Fruit fly (Drosophila melanogaster) whole organism, embryonic: Measurements from ENCODE around the gene Hr38.

Source experiments
- Aef1 ChIP-seq: fragments of 200-800 bp; sonication (Bioruptor generic); IDR thresholded peaks from 3 replicates; pipeline ENCODE4 v1.3.6; 2022; ENCODE audit warnings: missing biosample characterization, missing genetic modification characterization
- Bgb ChIP-seq: fragments of 200-800 bp; sonication (Bioruptor generic); IDR thresholded peaks from 2 replicates; pipeline ENCODE4 v1.3.6; 2022; ENCODE audit warnings: missing biosample characterization, missing genetic modification characterization; ENCODE audit not compliant: partially characterized antibody
- CG10565 ChIP-seq: fragments of 200-800 bp; sonication (Bioruptor generic); optimal IDR thresholded peaks from 3 replicates; lab custom pipeline; 2016; ENCODE audit warnings: missing biosample characterization, mild to moderate bottlenecking, missing genetic modification characterization
- CG10979 ChIP-seq: fragments of 200-800 bp; sonication (Bioruptor generic); optimal IDR thresholded peaks from 2 replicates; lab custom pipeline; 2018; ENCODE audit warnings: missing biosample characterization, mild to moderate bottlenecking, missing genetic modification characterization, moderate library complexity
- CG12219 ChIP-seq: fragments of 200-800 bp; sonication (Bioruptor generic); optimal IDR thresholded peaks from 3 replicates; lab custom pipeline; 2018; ENCODE audit warnings: missing biosample characterization, mild to moderate bottlenecking, missing genetic modification characterization
- CG14860 ChIP-seq: fragments of 200-800 bp; sonication (Bioruptor generic); IDR thresholded peaks from 3 replicates; pipeline ENCODE4 v1.3.6; 2022; ENCODE audit warnings: missing biosample characterization, missing genetic modification characterization; ENCODE audit not compliant: partially characterized antibody
- CG15514 ChIP-seq: fragments of 200-800 bp; sonication (Bioruptor generic); optimal IDR thresholded peaks from 3 replicates; lab custom pipeline; 2017; ENCODE audit warnings: missing biosample characterization, missing genetic modification characterization, mild to moderate bottlenecking, moderate library complexity, missing genetic modification reagents
- CG1603 ChIP-seq: fragments of 200-800 bp; sonication (Bioruptor generic); optimal IDR thresholded peaks from 2 replicates; lab custom pipeline; 2019; ENCODE audit warnings: missing biosample characterization, mild to moderate bottlenecking, missing genetic modification characterization, moderate library complexity
- CG17186 ChIP-seq: fragments of 200-800 bp; sonication (Bioruptor generic); optimal IDR thresholded peaks from 3 replicates; lab custom pipeline; 2017; ENCODE audit warnings: missing biosample characterization, missing genetic modification reagents, missing genetic modification characterization
- CG17328 ChIP-seq: fragments of 200-800 bp; sonication (Bioruptor generic); IDR thresholded peaks from 2 replicates; pipeline ENCODE4 v1.3.6; 2022; ENCODE audit warnings: missing biosample characterization, missing genetic modification characterization
- CG18262 ChIP-seq: fragments of 200-800 bp; optimal IDR thresholded peaks from 3 replicates; lab custom pipeline; 2019; ENCODE audit warnings: missing biosample characterization, mild to moderate bottlenecking, missing genetic modification characterization, moderate library complexity
- CG2889 ChIP-seq: fragments of 200-800 bp; sonication (Bioruptor generic); IDR thresholded peaks from 3 replicates; pipeline ENCODE4 v1.3.6; 2022; ENCODE audit warnings: missing biosample characterization, missing genetic modification characterization
- CG31365 ChIP-seq: fragments of 200-800 bp; sonication (Bioruptor generic); optimal IDR thresholded peaks from 2 replicates; lab custom pipeline; 2018; ENCODE audit warnings: missing biosample characterization, mild to moderate bottlenecking, missing genetic modification characterization
- CG32532 ChIP-seq: fragments of 200-800 bp; sonication (Bioruptor generic); IDR thresholded peaks from 2 replicates; pipeline ENCODE4 v1.3.6; 2022; ENCODE audit warnings: missing biosample characterization, missing genetic modification characterization
- CG3847 ChIP-seq: fragments of 200-800 bp; sonication (Bioruptor generic); IDR thresholded peaks from 2 replicates; pipeline ENCODE4 v1.3.6; 2022; ENCODE audit warnings: missing biosample characterization, missing genetic modification characterization
- CG4328 ChIP-seq: fragments of 200-800 bp; sonication (Bioruptor generic); optimal IDR thresholded peaks from 3 replicates; lab custom pipeline; 2017; ENCODE audit warnings: missing biosample characterization, missing genetic modification reagents, missing genetic modification characterization
- CG4360 ChIP-seq: fragments of 200-800 bp; sonication (Bioruptor generic); IDR thresholded peaks from 2 replicates; pipeline ENCODE4 v1.3.6; 2022; ENCODE audit warnings: missing biosample characterization, missing genetic modification characterization
- CG4424 ChIP-seq: fragments of 200-800 bp; sonication (Bioruptor generic); optimal IDR thresholded peaks from 3 replicates; lab custom pipeline; 2016; ENCODE audit warnings: missing biosample characterization, missing genetic modification characterization
- CG4617 ChIP-seq: fragments of 200-800 bp; sonication (Bioruptor generic); optimal IDR thresholded peaks from 3 replicates; lab custom pipeline; 2016; ENCODE audit warnings: missing biosample characterization, missing genetic modification characterization, borderline replicate concordance
- CG8290 ChIP-seq, 3 experiments: fragments of 200-800 bp; sonication (Bioruptor generic); optimal IDR thresholded peaks; 2 replicates each; lab custom pipeline; 2016 to 2019; ENCODE audit warnings: missing biosample characterization in 3 of 3, missing genetic modification characterization in 3 of 3, mild to moderate bottlenecking in 2 of 3, moderate library complexity in 1 of 3
- CG9727 ChIP-seq: fragments of 200-800 bp; sonication (Bioruptor generic); optimal IDR thresholded peaks from 3 replicates; lab custom pipeline; 2017; ENCODE audit warnings: missing biosample characterization, mild to moderate bottlenecking, missing genetic modification characterization
- CG9797 ChIP-seq: fragments of 200-800 bp; sonication (Bioruptor generic); optimal IDR thresholded peaks from 3 replicates; lab custom pipeline; 2018; ENCODE audit warnings: missing biosample characterization, mild to moderate bottlenecking, missing genetic modification characterization
- Dref ChIP-seq: fragments of 200-800 bp; sonication (Bioruptor generic); IDR thresholded peaks from 2 replicates; pipeline ENCODE4 v1.3.6; 2022; ENCODE audit warnings: missing biosample characterization, missing genetic modification characterization
- E2f2 ChIP-seq: fragments of 200-800 bp; sonication (Bioruptor generic); IDR thresholded peaks from 2 replicates; pipeline ENCODE4 v1.3.6; 2022; ENCODE audit warnings: missing biosample characterization, missing genetic modification characterization
- HLH4C ChIP-seq: fragments of 200-800 bp; sonication (Bioruptor generic); IDR thresholded peaks from 3 replicates; pipeline ENCODE4 v1.3.6; 2022; ENCODE audit warnings: missing biosample characterization, missing genetic modification characterization; ENCODE audit not compliant: partially characterized antibody
- HmgZ ChIP-seq: fragments of 200-800 bp; sonication (Bioruptor generic); optimal IDR thresholded peaks from 2 replicates; lab custom pipeline; 2018; ENCODE audit warnings: missing biosample characterization, mild to moderate bottlenecking, missing genetic modification characterization
- Hr51 ChIP-seq, 2 experiments: fragments of 200-800 bp; sonication (Bioruptor generic); optimal IDR thresholded peaks; 2 replicates in 1 of 2; 3 replicates in 1 of 2; lab custom pipeline; 2016 to 2018; ENCODE audit warnings: missing biosample characterization in 2 of 2, missing genetic modification characterization in 2 of 2, mild to moderate bottlenecking in 1 of 2, moderate library complexity in 1 of 2
- Hsf ChIP-seq: fragments of 200-800 bp; sonication (Bioruptor generic); optimal IDR thresholded peaks from 3 replicates; lab custom pipeline; 2016; ENCODE audit warnings: missing biosample characterization, missing genetic modification characterization
- Nf-YB ChIP-seq: fragments of 200-800 bp; sonication (Bioruptor generic); optimal IDR thresholded peaks from 3 replicates; lab custom pipeline; 2019; ENCODE audit warnings: missing biosample characterization, mild to moderate bottlenecking, missing genetic modification characterization, moderate library complexity
- Sin3A ChIP-seq: fragments of >200 bp; optimal IDR thresholded peaks from 2 replicates; lab custom pipeline; 2018
- ase ChIP-seq: fragments of 200-800 bp; sonication (Bioruptor generic); IDR thresholded peaks from 3 replicates; pipeline ENCODE4 v1.3.6; 2022; ENCODE audit warnings: missing biosample characterization, missing genetic modification characterization
- az2 ChIP-seq: fragments of 200-800 bp; sonication (Bioruptor generic); optimal IDR thresholded peaks from 3 replicates; lab custom pipeline; 2016; ENCODE audit warnings: missing biosample characterization, missing genetic modification characterization
- chinmo ChIP-seq: fragments of 200-800 bp; sonication (Bioruptor generic); IDR thresholded peaks from 4 replicates; pipeline ENCODE4 v1.3.6; 2022; ENCODE audit warnings: missing biosample characterization, missing genetic modification characterization; ENCODE audit not compliant: partially characterized antibody
- dpn ChIP-seq, 2 experiments: fragments of 200-800 bp; sonication (Bioruptor generic); optimal IDR thresholded peaks; 3 replicates each; lab custom pipeline; 2016; ENCODE audit warnings: missing biosample characterization in 2 of 2, missing genetic modification characterization in 2 of 2
- exex ChIP-seq: fragments of 200-800 bp; sonication (Bioruptor generic); optimal IDR thresholded peaks from 4 replicates; lab custom pipeline; 2018; ENCODE audit warnings: missing biosample characterization, mild to moderate bottlenecking, missing genetic modification characterization, moderate library complexity
- hb ChIP-seq: fragments of 200-800 bp; sonication (Bioruptor generic); IDR thresholded peaks from 3 replicates; pipeline ENCODE4 v1.3.6; 2022; ENCODE audit warnings: missing biosample characterization, missing genetic modification characterization; ENCODE audit not compliant: partially characterized antibody
- hbn ChIP-seq: fragments of 200-800 bp; sonication (Bioruptor generic); IDR thresholded peaks from 2 replicates; pipeline ENCODE4 v1.3.6; 2022; ENCODE audit warnings: missing biosample characterization, missing genetic modification characterization; ENCODE audit not compliant: partially characterized antibody
- insv ChIP-seq, 2 experiments: fragments of 200-800 bp; sonication (Bioruptor generic); optimal IDR thresholded peaks; 3 replicates each; lab custom pipeline; 2016 to 2018; ENCODE audit warnings: missing biosample characterization in 2 of 2, missing genetic modification characterization in 2 of 2
- inv ChIP-seq: fragments of 200-800 bp; sonication (Bioruptor generic); IDR thresholded peaks from 2 replicates; pipeline ENCODE4 v1.3.6; 2022; ENCODE audit warnings: missing biosample characterization, missing genetic modification characterization; ENCODE audit not compliant: partially characterized antibody
- lilli ChIP-seq: fragments of 200-800 bp; sonication (Bioruptor generic); optimal IDR thresholded peaks from 3 replicates; lab custom pipeline; 2016; ENCODE audit warnings: missing biosample characterization, missing genetic modification characterization
- maf-S ChIP-seq: fragments of 200-800 bp; sonication (Bioruptor generic); optimal IDR thresholded peaks from 2 replicates; lab custom pipeline; 2016; ENCODE audit warnings: missing biosample characterization, missing genetic modification characterization
- nerfin-2 ChIP-seq: fragments of 200-800 bp; sonication (Bioruptor generic); IDR thresholded peaks from 2 replicates; pipeline ENCODE4 v1.3.6; 2022; ENCODE audit warnings: missing biosample characterization, missing genetic modification characterization; ENCODE audit not compliant: partially characterized antibody
- oc ChIP-seq: fragments of 200-800 bp; sonication (Bioruptor generic); optimal IDR thresholded peaks from 2 replicates; lab custom pipeline; 2018; ENCODE audit warnings: missing biosample characterization, mild to moderate bottlenecking, missing genetic modification characterization, moderate library complexity
- ranshi ChIP-seq: fragments of 200-800 bp; sonication (Bioruptor generic); IDR thresholded peaks from 2 replicates; pipeline ENCODE4 v1.3.6; 2022; ENCODE audit warnings: missing biosample characterization, missing genetic modification characterization
- row ChIP-seq: fragments of 200-800 bp; sonication (Bioruptor generic); IDR thresholded peaks from 3 replicates; pipeline ENCODE4 v1.3.6; 2022; ENCODE audit warnings: missing biosample characterization, missing genetic modification characterization
- tgo ChIP-seq: fragments of 200-800 bp; sonication (Bioruptor generic); IDR thresholded peaks from 3 replicates; pipeline ENCODE4 v1.3.6; 2022; ENCODE audit warnings: missing biosample characterization, missing genetic modification characterization
- tin ChIP-seq: fragments of 200-800 bp; sonication (Bioruptor generic); optimal IDR thresholded peaks from 3 replicates; lab custom pipeline; 2016; ENCODE audit warnings: missing biosample characterization, missing genetic modification characterization
- vnd ChIP-seq: fragments of 200-800 bp; sonication (Bioruptor generic); IDR thresholded peaks from 3 replicates; pipeline ENCODE4 v1.3.6; 2022; ENCODE audit warnings: missing biosample characterization, missing genetic modification characterization; ENCODE audit not compliant: partially characterized antibody
- vvl ChIP-seq: fragments of 200-800 bp; sonication (Bioruptor generic); IDR thresholded peaks from 2 replicates; pipeline ENCODE4 v1.3.6; 2022; ENCODE audit warnings: missing biosample characterization, missing genetic modification characterization

The Hr38 gene

dm6 chr2L:20675875-20676274 is 38.5 kb downstream of the Hr38 start, which contains the start of the genes CG31678 and IKKepsilon (continued):
- TF ChIP-seq CG4424 (GFP tag; lab: Kevin White, UChicago) (peak; percentile 52), ranshi (GFP tag; lab: Robert Waterston, UW) (0 out of 2 replicates have a peak, but pooled peaks have one; percentile 23), vnd (peak; percentile 95), CG9727 (GFP tag; lab: Kevin White, UChicago) (peak; percentile 38), oc (tag; lab: Kevin White, UChicago) (no peak), maf-S (no peak), CG2889 (GFP tag; lab: Robert Waterston, UW) (peak; percentile 50; the same call in 1 of the 3 replicates), CG4617 (GFP tag; lab: Kevin White, UChicago) (peak; percentile 95), CG1603 (tag; lab: Kevin White, UChicago) (peak; percentile 64), ase (GFP tag; lab: Robert Waterston, UW) (no peak), CG15514 (GFP tag; lab: Kevin White, UChicago) (peak; percentile 58), chinmo (GFP tag; lab: Robert Waterston, UW) (peak; percentile 86; the same call in 2 of the 4 replicates), hb (peak; percentile 92), lilli (peak; percentile 44), CG32532 (GFP tag; lab: Robert Waterston, UW) (no peak), Hr51 (GFP tag; optimal IDR thresholded peaks at IDR 0.05; lab: Kevin White, UChicago) (peak in 1 of 2 experiments; percentile 2), CG18262 (tag; lab: Kevin White, UChicago) (peak; percentile 35), dpn (GFP tag; optimal IDR thresholded peaks at IDR 0.05; lab: Kevin White, UChicago) (peak in 1 of 2 experiments; percentile 54), inv (GFP tag; lab: Robert Waterston, UW) (peak; percentile 88), Hsf (GFP tag; lab: Kevin White, UChicago) (peak; percentile 3), CG31365 (no peak), HmgZ (tag; lab: Kevin White, UChicago) (peak; percentile 64), HLH4C (GFP tag; lab: Robert Waterston, UW) (peak; percentile 98), tin (GFP tag; lab: Kevin White, UChicago) (peak; percentile 9), Nf-YB (GFP tag; lab: Kevin White, UChicago) (no peak), CG14860 (peak; percentile 92), CG12219 (GFP tag; lab: Kevin White, UChicago) (no peak), Bgb (GFP tag; lab: Robert Waterston, UW) (peak; percentile 94), nerfin-2 (GFP tag; lab: Robert Waterston, UW) (peak; percentile 97), E2f2 (GFP tag; lab: Robert Waterston, UW) (peak; percentile 49), CG8290 (GFP tag; optimal IDR thresholded peaks at IDR 0.05; lab: Kevin White, UChicago) (peak; percentile 2), CG8290 (tag; optimal IDR thresholded peaks at IDR 0.05; lab: Kevin White, UChicago) (no peak), CG3847 (GFP tag; lab: Robert Waterston, UW) (peak; percentile 39; the same call in 1 of the 2 replicates), hbn (peak; percentile 86), Sin3A (lab: Kevin White, UChicago) (peak; percentile 3), row (peak; percentile 81), CG17328 (GFP tag; lab: Robert Waterston, UW) (0 out of 2 replicates have a peak, but pooled peaks have one; percentile 15), vvl (GFP tag; lab: Robert Waterston, UW) (peak; percentile 53; the same call in 1 of the 2 replicates), Dref (GFP tag; lab: Robert Waterston, UW) (peak; percentile 95), CG10979 (peak; percentile 23), CG9797 (peak; percentile 12), exex (tag; lab: Kevin White, UChicago) (no peak), insv (GFP tag; optimal IDR thresholded peaks at IDR 0.05; lab: Kevin White, UChicago) (no peak), CG10565 (no peak), Aef1 (GFP tag; lab: Robert Waterston, UW) (0 out of 3 replicates have a peak, but pooled peaks have one; percentile 15), az2 (GFP tag; lab: Kevin White, UChicago) (peak; percentile 33), CG4360 (GFP tag; lab: Robert Waterston, UW) (0 out of 2 replicates have a peak, but pooled peaks have one; percentile 5), CG4328 (GFP tag; lab: Kevin White, UChicago) (no peak), CG17186 (GFP tag; lab: Kevin White, UChicago) (peak; percentile 78), tgo (no peak)
